Fruit fly (Drosophila melanogaster): Measurements from ENCODE around the gene CG7394.

The CG7394 gene

dm6 chr3L:11525765-11526164 is 36.0 kb upstream of the CG7394 start:
- TF ChIP-seq Rel (GFP tag; optimal IDR thresholded peaks at IDR 0.05) (no peak), Rel (tag; optimal IDR thresholded peaks at IDR 0.05) (peak; percentile 69), ey (GFP tag; optimal IDR thresholded peaks at IDR 0.05) (no peak), foxo (GFP tag; optimal IDR thresholded peaks at IDR 0.05) (no peak), Jra (GFP tag; optimal IDR thresholded peaks at IDR 0.05) (no peak), h (GFP tag; optimal IDR thresholded peaks at IDR 0.05) (peak; percentile 30), Abd-B (GFP tag; optimal IDR thresholded peaks at IDR 0.05) (no peak), OdsH (GFP tag; optimal IDR thresholded peaks at IDR 0.05) (no peak), lola (GFP tag; optimal IDR thresholded peaks at IDR 0.05) (no peak), Sp1 (GFP tag; optimal IDR thresholded peaks at IDR 0.05) (peak; percentile 6), woc (GFP tag; optimal IDR thresholded peaks at IDR 0.05) (no peak), HLH106 (tag; optimal IDR thresholded peaks at IDR 0.05) (no peak), brk (GFP tag; optimal IDR thresholded peaks at IDR 0.05) (peak; percentile 19), tai (GFP tag; optimal IDR thresholded peaks at IDR 0.05) (no peak)

dm6 chr3L:11526644-11527184 is 35.1 kb upstream of the CG7394 start:
- TF ChIP-seq Rel (GFP tag; optimal IDR thresholded peaks at IDR 0.05) (no peak), Rel (tag; optimal IDR thresholded peaks at IDR 0.05) (peak; percentile 92), CG9705 (GFP tag; optimal IDR thresholded peaks at IDR 0.05) (no peak), sage (GFP tag; optimal IDR thresholded peaks at IDR 0.05) (no peak), CrebA (GFP tag; optimal IDR thresholded peaks at IDR 0.05; ENCODE audit: borderline replicate concordance) (peak; percentile 12)

- no peak for TF ChIP-seq ey (GFP tag; optimal IDR thresholded peaks at IDR 0.05)
- TF ChIP-seq foxo (GFP tag; optimal IDR thresholded peaks at IDR 0.05) = peak in 1 of 2 experiments; percentile 6
- TF ChIP-seq Mio (GFP tag; optimal IDR thresholded peaks at IDR 0.05) = no peak
- TF ChIP-seq h (GFP tag; optimal IDR thresholded peaks at IDR 0.05) = peak; percentile 54
- no peak for TF ChIP-seq Myc (optimal IDR thresholded peaks at IDR 0.05)
- TF ChIP-seq br (GFP tag; optimal IDR thresholded peaks at IDR 0.05) = peak; percentile 22
- no peak for TF ChIP-seq Jra (GFP tag; optimal IDR thresholded peaks at IDR 0.05)
- TF ChIP-seq usp (GFP tag; optimal IDR thresholded peaks at IDR 0.05) = no peak
- TF ChIP-seq Hr78 (GFP tag; optimal IDR thresholded peaks at IDR 0.05) = no peak
- TF ChIP-seq CrebA (GFP tag; optimal IDR thresholded peaks at IDR 0.05; ENCODE audit: borderline replicate concordance) = no peak
- TF ChIP-seq CG9705 (GFP tag; optimal IDR thresholded peaks at IDR 0.05) = no peak
- no peak for TF ChIP-seq Dfd (GFP tag; optimal IDR thresholded peaks at IDR 0.05)
- peak; percentile 28 for TF ChIP-seq fru (GFP tag; optimal IDR thresholded peaks at IDR 0.05)
- no peak for TF ChIP-seq GATAd (GFP tag; optimal IDR thresholded peaks at IDR 0.05)
- no peak for TF ChIP-seq Dif (GFP tag; optimal IDR thresholded peaks at IDR 0.05; ENCODE audit: partially characterized antibody)
- TF ChIP-seq dl (GFP tag; optimal IDR thresholded peaks at IDR 0.05; ENCODE audit: insufficient read depth in 1 of 2, partially characterized antibody in 2 of 2) = no peak
- TF ChIP-seq OdsH (GFP tag; optimal IDR thresholded peaks at IDR 0.05) = peak; percentile 28
- no peak for TF ChIP-seq Hnf4 (GFP tag; optimal IDR thresholded peaks at IDR 0.05)
- TF ChIP-seq brk (GFP tag; optimal IDR thresholded peaks at IDR 0.05) = no peak
- peak; percentile 40 for TF ChIP-seq Hr83 (GFP tag; optimal IDR thresholded peaks at IDR 0.05; ENCODE audit: poor library complexity, severe bottlenecking)
- TF ChIP-seq tai (GFP tag; optimal IDR thresholded peaks at IDR 0.05) = no peak
- TF ChIP-seq HLH106 (tag; optimal IDR thresholded peaks at IDR 0.05) = no peak
- TF ChIP-seq lola (GFP tag; optimal IDR thresholded peaks at IDR 0.05) = no peak
- TF ChIP-seq Rel (GFP tag; optimal IDR thresholded peaks at IDR 0.05) = no peak
- peak; percentile 36 for TF ChIP-seq Rel (tag; optimal IDR thresholded peaks at IDR 0.05)
- no peak for TF ChIP-seq woc (GFP tag; optimal IDR thresholded peaks at IDR 0.05)
- no peak for TF ChIP-seq Vsx2 (GFP tag; optimal IDR thresholded peaks at IDR 0.05; ENCODE audit: partially characterized antibody)
- no peak for TF ChIP-seq Abd-B (GFP tag; optimal IDR thresholded peaks at IDR 0.05)
- no peak for TF ChIP-seq sv (GFP tag; optimal IDR thresholded peaks at IDR 0.05)
- TF ChIP-seq jim (GFP tag; optimal IDR thresholded peaks at IDR 0.05) = no peak
- TF ChIP-seq Sp1 (GFP tag; optimal IDR thresholded peaks at IDR 0.05) = no peak
- TF ChIP-seq rgr (GFP tag; optimal IDR thresholded peaks at IDR 0.05) = peak; percentile 35
- TF ChIP-seq dsf (GFP tag; optimal IDR thresholded peaks at IDR 0.05; ENCODE audit: borderline replicate concordance) = no peak
- TF ChIP-seq sage (GFP tag; optimal IDR thresholded peaks at IDR 0.05) = no peak
- TF ChIP-seq N (GFP tag; optimal IDR thresholded peaks at IDR 0.05) = no peak
- no peak for TF ChIP-seq dmrt93B (GFP tag; optimal IDR thresholded peaks at IDR 0.05)
- no peak for TF ChIP-seq pan (optimal IDR thresholded peaks at IDR 0.05)
- no peak for TF ChIP-seq psq (GFP tag; optimal IDR thresholded peaks at IDR 0.05)
- no peak for TF ChIP-seq CG32264 (GFP tag; optimal IDR thresholded peaks at IDR 0.05)
Observed at dm6 chr3L:11528397-11528923, 33.3 kb upstream of the CG7394 start.

Data from whole organism, wandering third instar larva.